Fruit fly (Drosophila melanogaster) whole organism, prepupa: ENCODE data around the gene CG2124.

Experiments
- Blimp-1 ChIP-seq: fragments of 200-800 bp; sonication (Bioruptor generic); optimal IDR thresholded peaks from 3 replicates; lab custom pipeline; 2017; ENCODE audit warnings: missing biosample characterization, missing genetic modification characterization, mild to moderate bottlenecking, moderate library complexity, missing genetic modification reagents
- CG10631 ChIP-seq: fragments of 200-800 bp; sonication (Bioruptor generic); optimal IDR thresholded peaks from 2 replicates; lab custom pipeline; 2016; ENCODE audit warnings: missing biosample characterization, missing genetic modification characterization
- CG10669 ChIP-seq: fragments of 200-800 bp; sonication (Bioruptor generic); optimal IDR thresholded peaks from 3 replicates; lab custom pipeline; 2018; ENCODE audit warnings: missing biosample characterization, mild to moderate bottlenecking, missing genetic modification characterization, moderate library complexity
- CG11294 ChIP-seq: fragments of 200-800 bp; sonication (Bioruptor generic); IDR thresholded peaks from 2 replicates; pipeline ENCODE4 v1.3.6; 2022; ENCODE audit warnings: missing biosample characterization, missing genetic modification characterization
- CG11902 ChIP-seq: fragments of 200-800 bp; sonication (Bioruptor generic); optimal IDR thresholded peaks from 3 replicates; lab custom pipeline; 2016; ENCODE audit warnings: missing biosample characterization, missing genetic modification characterization
- CG15336 ChIP-seq: fragments of 200-800 bp; sonication (Bioruptor generic); IDR thresholded peaks from 2 replicates; pipeline ENCODE4 v1.3.6; 2022; ENCODE audit warnings: missing biosample characterization, missing genetic modification characterization
- CG1621 ChIP-seq: fragments of 200-800 bp; sonication (Bioruptor generic); optimal IDR thresholded peaks from 3 replicates; lab custom pipeline; 2018; ENCODE audit warnings: missing biosample characterization, mild to moderate bottlenecking, missing genetic modification characterization
- CG16779 ChIP-seq: fragments of 200-800 bp; sonication (Bioruptor generic); optimal IDR thresholded peaks from 3 replicates; lab custom pipeline; 2017; ENCODE audit warnings: missing biosample characterization, mild to moderate bottlenecking, missing genetic modification characterization
- CG31627 ChIP-seq: fragments of 200-800 bp; sonication (Bioruptor generic); optimal IDR thresholded peaks from 3 replicates; lab custom pipeline; 2016; ENCODE audit warnings: missing biosample characterization, missing genetic modification characterization
- CG32006 ChIP-seq: fragments of 200-800 bp; sonication (Bioruptor generic); optimal IDR thresholded peaks from 3 replicates; lab custom pipeline; 2017; ENCODE audit warnings: missing biosample characterization, mild to moderate bottlenecking, missing genetic modification characterization
- CG34406 ChIP-seq: fragments of 200-800 bp; sonication (Bioruptor generic); optimal IDR thresholded peaks from 3 replicates; lab custom pipeline; 2016; ENCODE audit warnings: missing biosample characterization, missing genetic modification characterization
- CG3919 ChIP-seq: fragments of 200-800 bp; sonication (Bioruptor generic); optimal IDR thresholded peaks from 3 replicates; lab custom pipeline; 2016; ENCODE audit warnings: missing biosample characterization, missing genetic modification characterization
- CG4318 ChIP-seq: fragments of 200-800 bp; sonication (Bioruptor generic); optimal IDR thresholded peaks from 3 replicates; lab custom pipeline; 2017; ENCODE audit warnings: missing biosample characterization, mild to moderate bottlenecking, missing genetic modification characterization
- CG6163 ChIP-seq: fragments of 200-800 bp; sonication (Bioruptor generic); IDR thresholded peaks from 3 replicates; pipeline ENCODE4 v1.3.6; 2022; ENCODE audit warnings: missing biosample characterization, missing genetic modification characterization
- CG6276 ChIP-seq: fragments of 200-800 bp; sonication (Bioruptor generic); optimal IDR thresholded peaks from 2 replicates; lab custom pipeline; 2017; ENCODE audit warnings: missing biosample characterization, mild to moderate bottlenecking, missing genetic modification characterization
- CG6792 ChIP-seq: fragments of 200-800 bp; sonication (Bioruptor generic); optimal IDR thresholded peaks from 3 replicates; lab custom pipeline; 2016; ENCODE audit warnings: missing biosample characterization, missing genetic modification characterization
- CG6808 ChIP-seq: fragments of 200-800 bp; sonication (Bioruptor generic); optimal IDR thresholded peaks from 3 replicates; lab custom pipeline; 2017; ENCODE audit warnings: missing biosample characterization, missing genetic modification characterization, mild to moderate bottlenecking, moderate library complexity, missing genetic modification reagents
- CG6854 ChIP-seq: fragments of 200-800 bp; sonication (Bioruptor generic); optimal IDR thresholded peaks from 2 replicates; lab custom pipeline; 2017; ENCODE audit warnings: missing biosample characterization, mild to moderate bottlenecking, missing genetic modification characterization
- CG8119 ChIP-seq: fragments of 200-800 bp; sonication (Bioruptor generic); IDR thresholded peaks from 3 replicates; pipeline ENCODE4 v1.3.6; 2022; ENCODE audit warnings: missing biosample characterization, missing genetic modification characterization
- CG8632 ChIP-seq: fragments of 200-800 bp; sonication (Bioruptor generic); optimal IDR thresholded peaks from 3 replicates; lab custom pipeline; 2016; ENCODE audit warnings: missing biosample characterization, missing genetic modification characterization
- CG9139 ChIP-seq: fragments of 200-800 bp; sonication (Bioruptor generic); optimal IDR thresholded peaks from 3 replicates; lab custom pipeline; 2017; ENCODE audit warnings: missing biosample characterization, mild to moderate bottlenecking, missing genetic modification characterization
- Eip75B ChIP-seq: fragments of 200-800 bp; sonication (Bioruptor generic); optimal IDR thresholded peaks from 3 replicates; lab custom pipeline; 2016; ENCODE audit warnings: missing biosample characterization, missing genetic modification characterization
- Eip78C ChIP-seq: fragments of 200-800 bp; sonication (Bioruptor generic); peaks from one replicate; lab custom pipeline; 2016; ENCODE audit warnings: missing biosample characterization, missing genetic modification characterization
- Eip93F ChIP-seq: fragments of 200-800 bp; sonication (Bioruptor generic); optimal IDR thresholded peaks from 2 replicates; lab custom pipeline; 2016; ENCODE audit warnings: missing biosample characterization, mild to moderate bottlenecking, missing genetic modification characterization
- Ets21C ChIP-seq: fragments of 200-800 bp; sonication (Bioruptor generic); optimal IDR thresholded peaks from 3 replicates; lab custom pipeline; 2016; ENCODE audit warnings: missing biosample characterization, missing genetic modification characterization
- Ets96B ChIP-seq: fragments of 200-800 bp; optimal IDR thresholded peaks from 2 replicates; lab custom pipeline; 2019; ENCODE audit warnings: missing biosample characterization, mild to moderate bottlenecking, missing genetic modification characterization, moderate library complexity
- Gug ChIP-seq: fragments of 200-800 bp; sonication (Bioruptor generic); IDR thresholded peaks from 2 replicates; pipeline ENCODE4 v1.3.6; 2022; ENCODE audit warnings: missing biosample characterization, missing genetic modification characterization
- Hr4 ChIP-seq: fragments of 200-800 bp; sonication (Bioruptor generic); optimal IDR thresholded peaks from 3 replicates; lab custom pipeline; 2016; ENCODE audit warnings: missing biosample characterization, missing genetic modification characterization
- Met ChIP-seq: fragments of 200-800 bp; sonication (Bioruptor generic); optimal IDR thresholded peaks from 3 replicates; lab custom pipeline; 2016; ENCODE audit warnings: missing biosample characterization, missing genetic modification characterization
- OdsH ChIP-seq: fragments of 200-800 bp; sonication (Bioruptor generic); optimal IDR thresholded peaks from 3 replicates; lab custom pipeline; 2016; ENCODE audit warnings: missing biosample characterization, missing genetic modification characterization
- Smox ChIP-seq: fragments of 200-800 bp; sonication (Bioruptor generic); optimal IDR thresholded peaks from 3 replicates; lab custom pipeline; 2016; ENCODE audit warnings: missing biosample characterization, missing genetic modification characterization
- acj6 ChIP-seq: fragments of 200-800 bp; sonication (Bioruptor generic); optimal IDR thresholded peaks from 3 replicates; lab custom pipeline; 2016; ENCODE audit warnings: missing biosample characterization, missing genetic modification characterization
- cyc ChIP-seq: fragments of 200-800 bp; sonication (Bioruptor generic); optimal IDR thresholded peaks from 3 replicates; lab custom pipeline; 2016; ENCODE audit warnings: missing biosample characterization, missing genetic modification characterization
- dac ChIP-seq: fragments of 200-800 bp; sonication (Bioruptor generic); optimal IDR thresholded peaks from 2 replicates; lab custom pipeline; 2017; ENCODE audit warnings: missing biosample characterization, mild to moderate bottlenecking, missing genetic modification characterization
- dsx ChIP-seq: fragments of 200-800 bp; optimal IDR thresholded peaks from 3 replicates; lab custom pipeline; 2019; ENCODE audit warnings: missing biosample characterization, mild to moderate bottlenecking, missing genetic modification characterization, moderate library complexity; ENCODE audit not compliant: poor library complexity, severe bottlenecking
- eg ChIP-seq: fragments of 200-800 bp; sonication (Bioruptor generic); IDR thresholded peaks from 3 replicates; pipeline ENCODE4 v1.3.6; 2022; ENCODE audit warnings: missing biosample characterization, missing genetic modification characterization
- esn ChIP-seq: fragments of 200-800 bp; sonication (Bioruptor generic); optimal IDR thresholded peaks from 2 replicates; lab custom pipeline; 2016; ENCODE audit warnings: missing biosample characterization, mild to moderate bottlenecking, missing genetic modification characterization, moderate library complexity
- fd59A ChIP-seq: fragments of 200-800 bp; sonication (Bioruptor generic); optimal IDR thresholded peaks from 2 replicates; lab custom pipeline; 2017; ENCODE audit warnings: missing biosample characterization, mild to moderate bottlenecking, missing genetic modification characterization, missing genetic modification reagents
- fd85E ChIP-seq: fragments of 200-800 bp; sonication (Bioruptor generic); optimal IDR thresholded peaks from 3 replicates; lab custom pipeline; 2016; ENCODE audit warnings: missing biosample characterization, missing genetic modification characterization
- lz ChIP-seq: fragments of 200-800 bp; sonication (Bioruptor generic); optimal IDR thresholded peaks from 3 replicates; lab custom pipeline; 2016; ENCODE audit warnings: missing biosample characterization, missing genetic modification characterization
- pdm3 ChIP-seq: fragments of 200-800 bp; sonication (Bioruptor generic); optimal IDR thresholded peaks from 3 replicates; lab custom pipeline; 2016; ENCODE audit warnings: missing biosample characterization, missing genetic modification characterization
- salr ChIP-seq, 2 experiments: fragments of 200-800 bp; sonication (Bioruptor generic); optimal IDR thresholded peaks; 3 replicates each; lab custom pipeline; 2016 to 2018; ENCODE audit warnings: missing biosample characterization in 2 of 2, missing genetic modification characterization in 2 of 2, mild to moderate bottlenecking in 1 of 2
- spab ChIP-seq: fragments of 200-800 bp; sonication (Bioruptor generic); optimal IDR thresholded peaks from 2 replicates; lab custom pipeline; 2017; ENCODE audit warnings: missing biosample characterization, mild to moderate bottlenecking, missing genetic modification characterization, missing genetic modification reagents
- svp ChIP-seq: fragments of 200-800 bp; sonication (Bioruptor generic); peaks from one replicate; lab custom pipeline; 2016; ENCODE audit warnings: missing biosample characterization, missing genetic modification characterization
- topi ChIP-seq: fragments of 200-800 bp; sonication (Bioruptor generic); optimal IDR thresholded peaks from 3 replicates; lab custom pipeline; 2016; ENCODE audit warnings: missing biosample characterization, missing genetic modification characterization

The CG2124 gene

DNA sequence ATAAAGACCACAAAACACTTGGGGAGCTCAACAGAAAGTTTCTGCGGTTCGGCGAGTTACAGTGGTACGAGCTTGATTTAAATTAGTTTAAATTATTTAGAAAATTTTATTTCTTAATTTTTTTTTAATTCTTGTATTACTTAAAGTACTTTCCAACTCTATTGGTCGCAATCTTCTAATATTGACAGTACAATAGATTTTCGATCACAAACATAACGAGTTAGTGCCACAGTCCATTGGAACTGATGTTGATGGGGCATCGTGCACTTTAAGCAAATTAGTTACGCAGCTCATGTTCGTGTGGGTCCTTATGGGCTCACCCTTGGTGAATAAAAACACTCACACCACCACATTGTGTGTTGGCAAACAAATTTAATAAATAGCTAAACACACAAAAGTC, 22.4 kb upstream of the CG2124 start (continued):
- TF ChIP-seq topi (GFP tag; lab: Kevin White, UChicago), result peak; percentile 43
- peak; percentile 82 for TF ChIP-seq Eip78C (GFP tag; lab: Kevin White, UChicago)
- TF ChIP-seq Blimp-1 (GFP tag; lab: Kevin White, UChicago), result no peak
- TF ChIP-seq Eip75B, result peak; percentile 22
- peak; percentile 30 for TF ChIP-seq CG16779
- peak; percentile 8 for TF ChIP-seq lz (GFP tag; lab: Kevin White, UChicago)
- TF ChIP-seq CG6163 (GFP tag; lab: Robert Waterston, UW), result peak; percentile 81
- no peak for TF ChIP-seq cyc
- TF ChIP-seq CG1621 (tag; lab: Kevin White, UChicago), result peak; percentile 28
- peak; percentile 43 for TF ChIP-seq OdsH (GFP tag; lab: Kevin White, UChicago)
- TF ChIP-seq Ets96B (tag; lab: Kevin White, UChicago), result peak; percentile 35
- no peak for TF ChIP-seq Eip93F (GFP tag; lab: Kevin White, UChicago)
- no peak for TF ChIP-seq CG6854
- peak; percentile 33 for TF ChIP-seq CG6808 (GFP tag; lab: Kevin White, UChicago)

DNA sequence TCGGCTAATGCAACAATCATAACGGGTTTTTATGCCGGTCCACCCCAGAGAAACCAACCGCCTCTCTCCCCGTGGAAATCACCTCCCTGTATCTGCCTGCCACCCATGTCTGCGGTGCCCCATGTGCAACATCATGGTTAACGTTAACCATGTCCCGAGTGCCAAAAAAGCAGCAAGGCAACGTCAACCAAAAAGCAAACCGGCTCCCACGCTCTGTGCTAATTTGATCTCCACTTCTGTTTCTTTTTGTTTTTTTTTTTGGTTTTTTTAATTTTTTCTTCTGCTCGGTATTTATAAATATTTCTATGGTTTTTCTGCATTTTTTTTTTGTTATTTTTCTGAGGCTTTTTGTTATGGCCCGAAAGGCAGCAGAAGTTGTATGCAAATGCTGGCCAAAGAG, 18.9 kb upstream of the CG2124 start:
- TF ChIP-seq eg (GFP tag; lab: Robert Waterston, UW) (peak; percentile 56; the same call in 1 of the 3 replicates), CG10669 (GFP tag; lab: Kevin White, UChicago) (no peak), Smox (no peak), Eip75B (no peak), lz (GFP tag; lab: Kevin White, UChicago) (no peak), dsx (GFP tag; lab: Kevin White, UChicago) (no peak), CG6276 (peak; percentile 44), CG34406 (GFP tag; lab: Kevin White, UChicago) (no peak), CG15336 (GFP tag; lab: Robert Waterston, UW) (0 out of 2 replicates have a peak, but pooled peaks have one; percentile 7), spab (GFP tag; lab: Kevin White, UChicago) (no peak), CG6854 (no peak), dac (GFP tag; lab: Kevin White, UChicago) (no peak), CG8119 (peak; percentile 14; the same call in 1 of the 3 replicates), Eip93F (GFP tag; lab: Kevin White, UChicago) (no peak)
- TF ChIP-seq, all 60 proteins: peak for 4

- TF ChIP-seq CG34406 (GFP tag; lab: Kevin White, UChicago) (no peak), fd59A (no peak), CG10669 (GFP tag; lab: Kevin White, UChicago) (no peak), OdsH (GFP tag; lab: Kevin White, UChicago) (no peak), dac (GFP tag; lab: Kevin White, UChicago) (no peak), salr (GFP tag; optimal IDR thresholded peaks at IDR 0.05; lab: Kevin White, UChicago) (no peak), CG8632 (GFP tag; lab: Kevin White, UChicago) (no peak), CG3919 (GFP tag; lab: Kevin White, UChicago) (no peak), CG11294 (GFP tag; lab: Robert Waterston, UW) (no peak), Eip78C (GFP tag; lab: Kevin White, UChicago) (no peak), acj6 (GFP tag; lab: Kevin White, UChicago) (no peak), spab (GFP tag; lab: Kevin White, UChicago) (no peak), CG31627 (no peak), svp (GFP tag; lab: Kevin White, UChicago) (peak; percentile 1), Blimp-1 (GFP tag; lab: Kevin White, UChicago) (no peak), CG15336 (GFP tag; lab: Robert Waterston, UW) (peak; percentile 79), Gug (0 out of 2 replicates have a peak, but pooled peaks have one; percentile 41), Hr4 (GFP tag; lab: Kevin White, UChicago) (no peak), CG9139 (GFP tag; lab: Kevin White, UChicago) (no peak), pdm3 (GFP tag; lab: Kevin White, UChicago) (no peak), esn (GFP tag; lab: Kevin White, UChicago) (no peak), Met (GFP tag; lab: Kevin White, UChicago) (no peak), Ets96B (tag; lab: Kevin White, UChicago) (no peak), CG4318 (GFP tag; lab: Kevin White, UChicago) (no peak), Smox (no peak), CG32006 (no peak), fd85E (GFP tag; lab: Kevin White, UChicago) (no peak), CG10631 (GFP tag; lab: Kevin White, UChicago) (no peak), dsx (GFP tag; lab: Kevin White, UChicago) (no peak), CG11902 (GFP tag; lab: Kevin White, UChicago) (no peak), topi (GFP tag; lab: Kevin White, UChicago) (no peak), CG8119 (peak; percentile 80), CG6792 (GFP tag; lab: Kevin White, UChicago) (no peak), CG6163 (GFP tag; lab: Robert Waterston, UW) (peak; percentile 63; the same call in 2 of the 3 replicates), Ets21C (no peak), Eip93F (GFP tag; lab: Kevin White, UChicago) (no peak)
Measured at dm6 chrX:10577773-10578172, 18.1 kb upstream of the CG2124 start.
